Fruit fly (Drosophila melanogaster): ENCODE results near the gene Smyd3.

Smyd3 gene

dm6 chrX:2652124-2652923 lies 43.6 kb upstream of the Smyd3 start (continued):
- TF ChIP-seq trh (GFP tag; optimal IDR thresholded peaks at IDR 0.05) (no peak), nau (GFP tag; optimal IDR thresholded peaks at IDR 0.05) (peak; percentile 19), schlank (tag; optimal IDR thresholded peaks at IDR 0.05) (no peak), sd (tag; optimal IDR thresholded peaks at IDR 0.05) (peak; percentile 95), Hr78 (GFP tag; optimal IDR thresholded peaks at IDR 0.05) (peak in 1 of 2 experiments; percentile 46), sim (GFP tag; IDR thresholded peaks at IDR 0.05) (no peak), Mes4 (GFP tag; optimal IDR thresholded peaks at IDR 0.05) (no peak), sqz (GFP tag; optimal IDR thresholded peaks at IDR 0.05) (peak; percentile 75), dysf (GFP tag; IDR thresholded peaks at IDR 0.05) (no peak), CG8281 (tag; optimal IDR thresholded peaks at IDR 0.05) (no peak), BEAF-32 (GFP tag; optimal IDR thresholded peaks at IDR 0.05) (no peak), kah (GFP tag; optimal IDR thresholded peaks at IDR 0.05) (no peak), tll (GFP tag; optimal IDR thresholded peaks at IDR 0.05) (no peak), sens (GFP tag) (peak; percentile 24), CG10543 (GFP tag; optimal IDR thresholded peaks at IDR 0.05) (peak; percentile 16), CG11560 (tag; IDR thresholded peaks at IDR 0.05) (no peak), Side (GFP tag; optimal IDR thresholded peaks at IDR 0.05) (no peak), CG30020 (tag; optimal IDR thresholded peaks at IDR 0.05) (no peak), en (GFP tag; optimal IDR thresholded peaks at IDR 0.05) (no peak), CG13424 (tag; optimal IDR thresholded peaks at IDR 0.05) (no peak), Xbp1 (GFP tag; optimal IDR thresholded peaks at IDR 0.05) (no peak), CG2199 (GFP tag; IDR thresholded peaks at IDR 0.05) (peak; percentile 57; the same call in 1 of the 3 replicates), CG7745 (tag; optimal IDR thresholded peaks at IDR 0.05) (no peak), mirr (GFP tag; optimal IDR thresholded peaks at IDR 0.05) (no peak), CG8290 (GFP tag; optimal IDR thresholded peaks at IDR 0.05) (no peak), CG8290 (tag; optimal IDR thresholded peaks at IDR 0.05) (peak in 1 of 2 experiments; percentile 18), bbx (GFP tag; IDR thresholded peaks at IDR 0.05; ENCODE audit: partially characterized antibody) (peak; percentile 33; the same call in 1 of the 2 replicates), Hr51 (GFP tag; optimal IDR thresholded peaks at IDR 0.05) (peak in 1 of 2 experiments; percentile 19), Ets65A (GFP tag) (peak; percentile 8), vvl (GFP tag; IDR thresholded peaks at IDR 0.05) (peak; percentile 42; the same call in 1 of the 2 replicates), crol (GFP tag; IDR thresholded peaks at IDR 0.05) (peak; percentile 73; the same call in 1 of the 2 replicates), CG7963 (GFP tag; IDR thresholded peaks at IDR 0.05; ENCODE audit: partially characterized antibody) (no peak), gro (GFP tag; optimal IDR thresholded peaks at IDR 0.05) (peak; percentile 36), CG17568 (GFP tag; optimal IDR thresholded peaks at IDR 0.05) (no peak), pfk (GFP tag; optimal IDR thresholded peaks at IDR 0.05) (peak; percentile 84), ftz-f1 (GFP tag; optimal IDR thresholded peaks at IDR 0.05) (no peak), CG17361 (GFP tag; IDR thresholded peaks at IDR 0.05) (0 out of 3 replicates have a peak, but pooled peaks have one; percentile 13), CG17385 (GFP tag; optimal IDR thresholded peaks at IDR 0.05) (peak; percentile 85), prd (optimal IDR thresholded peaks at IDR 0.05) (no peak), prd (GFP tag; IDR thresholded peaks at IDR 0.05) (no peak), crc (GFP tag; optimal IDR thresholded peaks at IDR 0.05) (peak; percentile 61), NC2β (GFP tag; optimal IDR thresholded peaks at IDR 0.05) (no peak), CG10321 (GFP tag; IDR thresholded peaks at IDR 0.05) (0 out of 2 replicates have a peak, but pooled peaks have one; percentile 56), Deaf1 (tag; optimal IDR thresholded peaks at IDR 0.05) (peak; percentile 22), CG6765 (GFP tag; optimal IDR thresholded peaks at IDR 0.05) (no peak), Med (GFP tag) (peak; percentile 73), Scr (GFP tag; IDR thresholded peaks at IDR 0.05; ENCODE audit: partially characterized antibody) (no peak), PHDP (tag; optimal IDR thresholded peaks at IDR 0.05) (no peak), CG7372 (GFP tag; IDR thresholded peaks at IDR 0.05) (no peak)
